Fruit fly (Drosophila melanogaster): ENCODE results near the gene CG15357.

Gene CG15357

DNA sequence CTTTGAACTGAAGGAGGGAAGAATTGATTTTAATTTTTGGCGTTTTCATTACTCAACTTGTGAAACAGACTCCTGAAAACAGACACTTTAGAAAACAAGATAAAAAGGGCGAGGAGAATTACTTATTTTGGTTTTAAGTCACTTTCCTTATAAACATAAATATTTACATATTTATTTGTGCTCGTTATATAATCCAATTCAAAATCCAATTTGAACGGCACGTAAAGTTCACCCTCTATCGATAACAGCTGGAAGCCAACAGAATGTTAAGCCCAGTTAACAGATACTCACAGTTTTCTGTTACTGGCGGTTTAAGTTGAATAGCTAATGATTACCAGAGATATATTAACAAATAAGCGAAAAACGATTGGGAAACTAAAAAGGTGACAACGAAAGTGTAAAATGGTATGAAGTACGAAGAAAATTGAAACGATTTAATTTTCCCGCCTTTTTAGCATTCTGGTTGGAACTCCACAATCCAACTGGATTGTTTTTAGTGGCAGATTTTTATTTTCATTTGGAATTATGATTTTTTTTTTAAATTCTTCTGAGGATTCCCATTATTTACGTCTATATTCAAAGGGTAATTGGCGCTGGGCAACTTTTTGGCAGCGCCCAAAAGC lies 33.8 kb upstream of the CG15357 start:
- no peak for TF ChIP-seq Ets21C (GFP tag; optimal IDR thresholded peaks at IDR 0.05)
- TF ChIP-seq cyc (GFP tag; optimal IDR thresholded peaks at IDR 0.05): no peak
- TF ChIP-seq Eip75B (GFP tag; optimal IDR thresholded peaks at IDR 0.05): no peak
- TF ChIP-seq CG6163 (GFP tag; IDR thresholded peaks at IDR 0.05): no peak
- TF ChIP-seq fd85E (GFP tag; optimal IDR thresholded peaks at IDR 0.05): no peak
- TF ChIP-seq CG15336 (GFP tag; IDR thresholded peaks at IDR 0.05): no peak
- no peak for TF ChIP-seq CG11762 (GFP tag; optimal IDR thresholded peaks at IDR 0.05; ENCODE audit: insufficient read depth)
- TF ChIP-seq CG11294 (GFP tag; IDR thresholded peaks at IDR 0.05): no peak
- no peak for TF ChIP-seq fkh (GFP tag; optimal IDR thresholded peaks at IDR 0.05)
- TF ChIP-seq salr (GFP tag; optimal IDR thresholded peaks at IDR 0.05): no peak
- no peak for TF ChIP-seq Sox14 (GFP tag; optimal IDR thresholded peaks at IDR 0.05)
- TF ChIP-seq CG11902 (GFP tag; optimal IDR thresholded peaks at IDR 0.05): no peak
- no peak for TF ChIP-seq CG6276 (GFP tag; optimal IDR thresholded peaks at IDR 0.05)
- no peak for TF ChIP-seq CG6854 (GFP tag; optimal IDR thresholded peaks at IDR 0.05)
- TF ChIP-seq CG6792 (GFP tag; optimal IDR thresholded peaks at IDR 0.05): no peak
- TF ChIP-seq lz (GFP tag; optimal IDR thresholded peaks at IDR 0.05): no peak

DNA sequence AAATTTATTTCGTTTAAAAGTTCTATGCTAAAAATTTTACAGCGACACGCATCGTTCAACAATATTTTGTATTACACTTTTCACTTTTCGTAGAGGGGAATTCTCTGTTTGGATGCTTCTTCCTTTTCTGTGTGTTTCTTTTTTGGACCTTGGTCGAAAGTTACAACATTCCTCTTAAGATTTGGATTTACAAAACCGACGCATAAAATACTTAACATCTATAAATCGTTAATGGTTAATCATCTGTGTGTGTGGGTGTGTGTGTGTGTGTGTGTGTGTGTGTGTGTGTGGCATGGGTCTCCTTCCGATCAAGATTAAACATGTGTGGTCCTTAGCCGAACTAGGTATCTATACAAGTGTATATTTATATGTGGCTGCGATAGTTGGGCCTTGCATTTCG lies 30.0 kb upstream of the CG15357 start:
- TF ChIP-seq CG16779 (tag; optimal IDR thresholded peaks at IDR 0.05) (no peak), dac (GFP tag; optimal IDR thresholded peaks at IDR 0.05) (no peak), esn (GFP tag; optimal IDR thresholded peaks at IDR 0.05) (no peak), Sox15 (GFP tag; optimal IDR thresholded peaks at IDR 0.05) (no peak), CG3032 (tag; optimal IDR thresholded peaks at IDR 0.05) (no peak), Sox102F (GFP tag; optimal IDR thresholded peaks at IDR 0.05) (no peak), Gug (GFP tag; IDR thresholded peaks at IDR 0.05) (no peak), fkh (GFP tag; optimal IDR thresholded peaks at IDR 0.05) (no peak), CG6808 (GFP tag; optimal IDR thresholded peaks at IDR 0.05) (no peak), CG15336 (GFP tag; IDR thresholded peaks at IDR 0.05) (no peak), Sox14 (GFP tag; optimal IDR thresholded peaks at IDR 0.05) (no peak), ss (GFP tag; optimal IDR thresholded peaks at IDR 0.05) (no peak), CG11902 (GFP tag; optimal IDR thresholded peaks at IDR 0.05) (no peak), dsx (GFP tag; optimal IDR thresholded peaks at IDR 0.05; ENCODE audit: poor library complexity, severe bottlenecking) (no peak), spab (GFP tag; optimal IDR thresholded peaks at IDR 0.05) (no peak)

DNA sequence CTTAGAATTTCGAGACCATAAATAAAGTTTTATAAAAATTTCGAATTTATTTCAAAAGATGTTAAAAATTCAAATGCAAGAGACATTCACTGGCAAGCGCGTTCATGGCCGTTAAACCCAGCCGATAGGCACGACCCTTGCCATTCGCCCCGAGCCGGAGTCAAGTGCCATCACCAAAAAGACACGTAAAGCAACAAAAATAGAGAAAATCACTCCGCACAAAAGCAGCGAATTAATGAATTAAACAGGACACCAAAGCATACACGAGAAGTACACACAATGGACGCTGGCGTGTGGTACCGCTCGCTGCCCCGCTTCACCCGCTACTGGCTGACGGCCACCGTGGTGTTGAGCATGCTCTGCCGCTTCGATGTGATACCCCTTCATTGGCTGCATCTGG lies 28.4 kb upstream of the CG15357 start, which contains the start of gene Der-1:
TSS of gene Der-1 (plus strand) at position 1 of the 400 bp plus-strand sequence.
- peak; percentile 35 for TF ChIP-seq esn (GFP tag; optimal IDR thresholded peaks at IDR 0.05)
- no peak for TF ChIP-seq dac (GFP tag; optimal IDR thresholded peaks at IDR 0.05)
- no peak for TF ChIP-seq dsx (GFP tag; optimal IDR thresholded peaks at IDR 0.05; ENCODE audit: poor library complexity, severe bottlenecking)
- TF ChIP-seq Sox14 (GFP tag; optimal IDR thresholded peaks at IDR 0.05): peak; percentile 22
- TF ChIP-seq Lpt (GFP tag; optimal IDR thresholded peaks at IDR 0.05): no peak
- no peak for TF ChIP-seq Gug (GFP tag; IDR thresholded peaks at IDR 0.05)
- no peak for TF ChIP-seq cyc (GFP tag; optimal IDR thresholded peaks at IDR 0.05)
- peak; percentile 59 for TF ChIP-seq Eip78C (GFP tag)
- no peak for TF ChIP-seq CG7368 (GFP tag; optimal IDR thresholded peaks at IDR 0.05)
- TF ChIP-seq CG6792 (GFP tag; optimal IDR thresholded peaks at IDR 0.05): no peak
- TF ChIP-seq Eip93F (GFP tag; optimal IDR thresholded peaks at IDR 0.05): no peak
- no peak for TF ChIP-seq topi (GFP tag; optimal IDR thresholded peaks at IDR 0.05)
- no peak for TF ChIP-seq Hr38 (GFP tag; optimal IDR thresholded peaks at IDR 0.05)
- TF ChIP-seq CG10669 (GFP tag; optimal IDR thresholded peaks at IDR 0.05): no peak
- no peak for TF ChIP-seq Sox102F (GFP tag; optimal IDR thresholded peaks at IDR 0.05)
- no peak for TF ChIP-seq vri (GFP tag; optimal IDR thresholded peaks at IDR 0.05)
- no peak for TF ChIP-seq CG6808 (GFP tag; optimal IDR thresholded peaks at IDR 0.05)
- TF ChIP-seq CG3919 (GFP tag; optimal IDR thresholded peaks at IDR 0.05): no peak
- no peak for TF ChIP-seq Sox15 (GFP tag; optimal IDR thresholded peaks at IDR 0.05)
- no peak for TF ChIP-seq CG31627 (GFP tag; optimal IDR thresholded peaks at IDR 0.05)
- TF ChIP-seq Ets21C (GFP tag; optimal IDR thresholded peaks at IDR 0.05): no peak
- TF ChIP-seq lz (GFP tag; optimal IDR thresholded peaks at IDR 0.05): no peak
- no peak for TF ChIP-seq salr (GFP tag; optimal IDR thresholded peaks at IDR 0.05)
- no peak for TF ChIP-seq CG15336 (GFP tag; IDR thresholded peaks at IDR 0.05)
- no peak for TF ChIP-seq OdsH (GFP tag; optimal IDR thresholded peaks at IDR 0.05)
- TF ChIP-seq Met (GFP tag; optimal IDR thresholded peaks at IDR 0.05): no peak
- TF ChIP-seq fkh (GFP tag; optimal IDR thresholded peaks at IDR 0.05): no peak

Data from whole organism, prepupa.